Worm (Caenorhabditis elegans) whole organism, L3 larva: Measurements from ENCODE around the gene mct-6.

Experiments
- R02D3.7 ChIP-seq: fragments of 150-350 bp; optimal IDR thresholded peaks from 2 replicates; lab custom pipeline; 2014; ENCODE audit warnings: missing biosample characterization, missing genetic modification characterization
- nhr-11 ChIP-seq: fragments of 150-350 bp; optimal IDR thresholded peaks from 2 replicates; lab custom pipeline; 2014; ENCODE audit warnings: missing biosample characterization, missing genetic modification characterization
- nhr-12 ChIP-seq: fragments of 150-350 bp; optimal IDR thresholded peaks from 2 replicates; lab custom pipeline; 2014; ENCODE audit warnings: missing biosample characterization, missing genetic modification characterization
- nhr-77 ChIP-seq: fragments of 150-350 bp; optimal IDR thresholded peaks from 2 replicates; lab custom pipeline; 2014; ENCODE audit warnings: missing biosample characterization, missing genetic modification characterization
- pha-4 ChIP-seq: fragments of 150-350 bp; optimal IDR thresholded peaks from 2 replicates; lab custom pipeline; 2014; ENCODE audit warnings: missing biosample characterization, missing genetic modification reagents, missing genetic modification characterization
- pqm-1 ChIP-seq: fragments of 150-350 bp; optimal IDR thresholded peaks from 2 replicates; lab custom pipeline; 2017; ENCODE audit warnings: missing biosample characterization, missing genetic modification characterization, inconsistent platforms
- sea-2 ChIP-seq: fragments of 150-350 bp; sonication (generic microtip); optimal IDR thresholded peaks from 4 replicates; lab custom pipeline; 2014; ENCODE audit warnings: missing biosample characterization, missing genetic modification reagents, missing genetic modification characterization
- unc-39 ChIP-seq: sonication (generic microtip); optimal IDR thresholded peaks from 4 replicates; lab custom pipeline; 2017; ENCODE audit warnings: missing biosample characterization, missing genetic modification characterization

DNA sequence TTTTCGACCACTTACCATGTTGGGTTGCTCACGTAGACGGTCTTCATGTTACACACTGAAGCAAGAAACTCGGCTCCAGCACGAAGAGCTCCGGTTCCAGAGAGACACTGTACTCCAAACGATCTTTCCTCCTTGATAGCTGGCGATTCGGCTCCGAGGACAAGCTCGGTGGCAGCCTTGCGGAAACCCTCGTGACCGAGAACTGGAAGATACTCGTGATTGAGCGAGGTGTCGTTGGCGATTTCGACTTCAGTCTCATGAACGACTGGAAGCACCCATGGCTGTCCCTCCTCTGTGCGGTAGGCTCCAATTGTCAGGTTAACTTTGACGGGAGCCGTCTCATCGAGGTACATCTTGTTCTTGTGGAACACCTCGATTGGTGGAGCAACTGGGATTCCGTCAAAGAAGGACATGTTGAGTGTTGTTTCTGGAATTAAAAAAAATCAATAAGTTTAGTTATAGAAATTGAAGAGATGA is 22.4 kb upstream of the mct-6 start, which contains the start of gene got-1.2:
- no peak for TF ChIP-seq nhr-11 (tag; lab: Kevin White, UChicago)
- TF ChIP-seq sea-2: no peak
- TF ChIP-seq nhr-77: no peak
- TF ChIP-seq pha-4 (tag; lab: Kevin White, UChicago): no peak
- no peak for TF ChIP-seq unc-39 (tag; lab: Kevin White, UChicago)
- TF ChIP-seq R02D3.7: no peak
- TF ChIP-seq pqm-1 (tag; lab: Kevin White, UChicago): no peak
- TF ChIP-seq nhr-12 (tag; lab: Kevin White, UChicago): no peak
